Worm (Caenorhabditis elegans) whole organism, early embryonic: Measurements from ENCODE around the gene C26B2.8.

Experiments used
- B0310.2 ChIP-seq: sonication (generic microtip); optimal IDR thresholded peaks from 2 replicates; lab custom pipeline; 2016; ENCODE audit warnings: mild to moderate bottlenecking, missing genetic modification characterization, missing compliant biosample characterization
- F13C5.2 ChIP-seq: sonication (generic microtip); optimal IDR thresholded peaks from 2 replicates; lab custom pipeline; 2017; ENCODE audit warnings: mild to moderate bottlenecking, missing genetic modification characterization, inconsistent platforms, missing compliant biosample characterization
- aly-1 ChIP-seq: sonication (generic microtip); optimal IDR thresholded peaks from 2 replicates; lab custom pipeline; 2016; ENCODE audit warnings: missing genetic modification characterization, missing compliant biosample characterization
- ama-1 ChIP-seq: fragments of 150-350 bp; optimal IDR thresholded peaks from 2 replicates; lab custom pipeline; 2014
- ceh-13 ChIP-seq: fragments of 200-800 bp; sonication (Bioruptor generic); optimal IDR thresholded peaks from 2 replicates; lab custom pipeline; 2018; ENCODE audit warnings: mild to moderate bottlenecking, missing genetic modification characterization, missing compliant biosample characterization
- ceh-36 ChIP-seq: sonication (generic microtip); optimal IDR thresholded peaks from 2 replicates; lab custom pipeline; 2016; ENCODE audit warnings: missing genetic modification characterization, inconsistent platforms, missing compliant biosample characterization
- ets-7 ChIP-seq: sonication (generic microtip); optimal IDR thresholded peaks from 2 replicates; lab custom pipeline; 2016; ENCODE audit warnings: missing genotype, missing genetic modification characterization, missing compliant biosample characterization
- flt-1 ChIP-seq: fragments of 200-800 bp; sonication (Bioruptor generic); IDR thresholded peaks from 2 replicates; pipeline ENCODE4 v1.3.6; 2022; ENCODE audit warnings: missing genetic modification characterization, missing compliant biosample characterization
- hmbx-1 ChIP-seq: sonication (generic microtip); optimal IDR thresholded peaks from 2 replicates; lab custom pipeline; 2016; ENCODE audit warnings: mild to moderate bottlenecking, missing genetic modification characterization, missing compliant biosample characterization
- hmg-4 ChIP-seq: fragments of 200-800 bp; sonication (Bioruptor generic); optimal IDR thresholded peaks from 2 replicates; lab custom pipeline; 2018; ENCODE audit warnings: mild to moderate bottlenecking, missing genetic modification characterization, missing compliant biosample characterization
- hnd-1 ChIP-seq: sonication (generic microtip); optimal IDR thresholded peaks from 2 replicates; lab custom pipeline; 2016; ENCODE audit warnings: missing genetic modification characterization, missing compliant biosample characterization
- pes-1 ChIP-seq: fragments of 200-800 bp; sonication (Bioruptor generic); IDR thresholded peaks from 2 replicates; pipeline ENCODE4 v1.3.6; 2022; ENCODE audit warnings: missing genetic modification reagents, missing genetic modification characterization, missing compliant biosample characterization
- scrt-1 ChIP-seq: fragments of 200-800 bp; sonication (Bioruptor generic); IDR thresholded peaks from 2 replicates; pipeline ENCODE4 v1.3.6; 2022; ENCODE audit warnings: missing genetic modification characterization, missing compliant biosample characterization
- sea-1 ChIP-seq: fragments of 200-800 bp; sonication (Bioruptor generic); conservative IDR thresholded peaks from 2 replicates; pipeline ENCODE4 v1.3.6; 2022; ENCODE audit warnings: missing genetic modification characterization, missing compliant biosample characterization
- tbx-11 ChIP-seq: fragments of 200-800 bp; sonication (Bioruptor generic); IDR thresholded peaks from 2 replicates; pipeline ENCODE4 v1.3.6; 2022; ENCODE audit warnings: missing genetic modification characterization, missing compliant biosample characterization
- tbx-37 ChIP-seq: fragments of 200-800 bp; sonication (Bioruptor generic); conservative IDR thresholded peaks from 2 replicates; pipeline ENCODE4 v1.3.6; 2022; ENCODE audit warnings: missing genetic modification reagents, missing genetic modification characterization, missing compliant biosample characterization
- tra-4 ChIP-seq: sonication (generic microtip); optimal IDR thresholded peaks from 2 replicates; lab custom pipeline; 2017; ENCODE audit warnings: missing genetic modification characterization, missing compliant biosample characterization

C26B2.8 gene

DNA sequence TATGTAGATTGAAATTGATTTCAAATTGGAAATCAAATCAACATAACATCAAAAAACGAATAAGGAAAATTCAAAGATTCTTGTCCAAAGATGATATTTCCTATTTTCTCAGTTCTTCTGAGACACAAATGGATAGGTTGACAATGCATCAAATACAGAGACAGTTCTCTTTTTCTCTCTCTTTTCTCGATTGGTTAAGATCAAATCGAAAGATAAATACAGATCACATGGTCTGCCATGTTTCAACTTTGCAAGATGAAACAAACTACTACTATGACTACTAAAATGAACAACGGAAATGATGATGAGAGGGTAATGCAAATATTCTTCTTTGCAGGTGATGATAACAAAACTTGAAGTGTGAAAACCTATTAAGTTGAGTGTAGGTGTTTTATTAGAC, 22.5 kb downstream of the C26B2.8 start:
- TF ChIP-seq B0310.2 (tag; lab: Kevin White, UChicago): no peak
- no peak for TF ChIP-seq aly-1
- no peak for TF ChIP-seq ets-7 (tag; lab: Kevin White, UChicago)

- TF ChIP-seq tbx-37 (GFP tag; lab: Robert Waterston, UW): no peak
- no peak for TF ChIP-seq hnd-1 (tag; lab: Kevin White, UChicago)
- TF ChIP-seq ama-1: no peak
- no peak for TF ChIP-seq ets-7 (tag; lab: Kevin White, UChicago)
- no peak for TF ChIP-seq B0310.2 (tag; lab: Kevin White, UChicago)
- TF ChIP-seq scrt-1 (GFP tag; lab: Robert Waterston, UW): no peak
- TF ChIP-seq ceh-36 (tag; lab: Kevin White, UChicago): no peak
- TF ChIP-seq sea-1 (GFP tag; lab: Robert Waterston, UW): no peak
- TF ChIP-seq ceh-13 (GFP tag; lab: Kevin White, UChicago): no peak
- no peak for TF ChIP-seq aly-1
- no peak for TF ChIP-seq F13C5.2 (tag; lab: Kevin White, UChicago)
- TF ChIP-seq flt-1: no peak
- TF ChIP-seq hmg-4 (GFP tag; lab: Kevin White, UChicago): no peak
- TF ChIP-seq pes-1 (GFP tag; lab: Robert Waterston, UW): no peak
- TF ChIP-seq tbx-11: no peak
Observed at ce11 chrIV:8040610-8041317, 26.8 kb downstream of the C26B2.8 start.

- TF ChIP-seq flt-1 (no peak), F13C5.2 (tag; lab: Kevin White, UChicago) (no peak), tbx-11 (no peak), tbx-37 (GFP tag; lab: Robert Waterston, UW) (no peak), aly-1 (no peak), ceh-36 (tag; lab: Kevin White, UChicago) (no peak), ama-1 (no peak), hnd-1 (tag; lab: Kevin White, UChicago) (no peak), pes-1 (GFP tag; lab: Robert Waterston, UW) (no peak), scrt-1 (GFP tag; lab: Robert Waterston, UW) (no peak), ceh-13 (GFP tag; lab: Kevin White, UChicago) (no peak), hmg-4 (GFP tag; lab: Kevin White, UChicago) (no peak), ets-7 (tag; lab: Kevin White, UChicago) (no peak), hmbx-1 (no peak)
Observed at ce11 chrIV:8042005-8042404, 28.1 kb downstream of the C26B2.8 start.

DNA sequence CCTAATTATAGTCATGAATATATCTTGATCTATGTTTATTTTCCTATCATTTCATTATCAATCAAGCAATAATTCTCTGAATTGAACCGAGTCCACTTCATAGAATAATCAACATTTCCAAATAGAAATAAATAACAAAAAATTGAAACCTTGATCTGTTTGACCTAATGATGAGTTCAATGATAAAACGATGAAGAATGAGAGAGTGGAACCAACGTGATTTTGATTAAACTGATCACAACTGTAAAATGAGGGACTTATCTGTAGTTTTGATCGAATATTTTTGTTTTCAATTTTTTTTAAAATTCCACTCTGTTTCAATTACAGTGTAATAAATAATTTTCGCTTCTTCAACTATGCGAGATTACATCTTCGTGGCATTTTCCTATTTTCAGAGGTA, 28.9 kb downstream of the C26B2.8 start:
- no peak for TF ChIP-seq ets-7 (tag; lab: Kevin White, UChicago)
- no peak for TF ChIP-seq tbx-37 (GFP tag; lab: Robert Waterston, UW)
- no peak for TF ChIP-seq ama-1
- TF ChIP-seq tra-4 (tag; lab: Kevin White, UChicago): no peak
- TF ChIP-seq aly-1: no peak
- TF ChIP-seq scrt-1 (GFP tag; lab: Robert Waterston, UW): no peak
- no peak for TF ChIP-seq ceh-36 (tag; lab: Kevin White, UChicago)
- TF ChIP-seq ceh-13 (GFP tag; lab: Kevin White, UChicago): no peak
- TF ChIP-seq tbx-11: no peak
- no peak for TF ChIP-seq hmbx-1
- TF ChIP-seq hnd-1 (tag; lab: Kevin White, UChicago): no peak
- TF ChIP-seq hmg-4 (GFP tag; lab: Kevin White, UChicago): no peak
- no peak for TF ChIP-seq pes-1 (GFP tag; lab: Robert Waterston, UW)
- no peak for TF ChIP-seq sea-1 (GFP tag; lab: Robert Waterston, UW)
- TF ChIP-seq B0310.2 (tag; lab: Kevin White, UChicago): no peak
- TF ChIP-seq flt-1: no peak
- TF ChIP-seq F13C5.2 (tag; lab: Kevin White, UChicago): no peak

- no peak for TF ChIP-seq pes-1 (GFP tag; lab: Robert Waterston, UW)
- TF ChIP-seq scrt-1 (GFP tag; lab: Robert Waterston, UW): no peak
Observed at ce11 chrIV:8043722-8044121, 29.8 kb downstream of the C26B2.8 start.

- no peak for TF ChIP-seq flt-1
- TF ChIP-seq hnd-1 (tag; lab: Kevin White, UChicago): no peak
- TF ChIP-seq tbx-37 (GFP tag; lab: Robert Waterston, UW): no peak
- TF ChIP-seq sea-1 (GFP tag; lab: Robert Waterston, UW): no peak
- no peak for TF ChIP-seq ets-7 (tag; lab: Kevin White, UChicago)
- no peak for TF ChIP-seq scrt-1 (GFP tag; lab: Robert Waterston, UW)
- TF ChIP-seq tra-4 (tag; lab: Kevin White, UChicago): no peak
Observed at ce11 chrIV:8044574-8044973, 30.6 kb downstream of the C26B2.8 start, which contains the start of gene nhr-258. nhr-258 (plus strand) TSS chrIV:8044938.

- TF ChIP-seq tbx-11 (no peak), B0310.2 (tag; lab: Kevin White, UChicago) (no peak), tbx-37 (GFP tag; lab: Robert Waterston, UW) (no peak), tra-4 (tag; lab: Kevin White, UChicago) (no peak), ama-1 (no peak), hmg-4 (GFP tag; lab: Kevin White, UChicago) (no peak), F13C5.2 (tag; lab: Kevin White, UChicago) (no peak), ceh-13 (GFP tag; lab: Kevin White, UChicago) (no peak), hmbx-1 (no peak), aly-1 (no peak), scrt-1 (GFP tag; lab: Robert Waterston, UW) (no peak), ets-7 (tag; lab: Kevin White, UChicago) (no peak), sea-1 (GFP tag; lab: Robert Waterston, UW) (no peak), hnd-1 (tag; lab: Kevin White, UChicago) (no peak), flt-1 (no peak), ceh-36 (tag; lab: Kevin White, UChicago) (no peak), pes-1 (GFP tag; lab: Robert Waterston, UW) (no peak)
Observed at ce11 chrIV:8048083-8048482, 34.1 kb downstream of the C26B2.8 start.
